Worm (Caenorhabditis elegans): ENCODE results near the gene F20B10.3.

- TF ChIP-seq tab-1 (GFP tag; IDR thresholded peaks at IDR 0.05), result no peak
- no peak for TF ChIP-seq med-1 (GFP tag; optimal IDR thresholded peaks at IDR 0.05; ENCODE audit: insufficient read depth)
- TF ChIP-seq ztf-23 (GFP tag; IDR thresholded peaks at IDR 0.05), result no peak
- TF ChIP-seq ztf-29 (GFP tag; IDR thresholded peaks at IDR 0.05), result no peak
- TF ChIP-seq T22C8.4 (GFP tag; IDR thresholded peaks at IDR 0.05), result no peak
- TF ChIP-seq flt-1 (GFP tag; IDR thresholded peaks at IDR 0.05), result no peak
Observed at ce11 chrIV:12202949-12203348, 34.9 kb downstream of the F20B10.3 start, which contains the start of gene F35G2.1.
